Worm (Caenorhabditis elegans) whole organism, early embryonic: ENCODE measurements around the gene K04F1.9.
A peak's percentile ranks its signal among the peaks of the same experiment; 100 is the strongest.

Experiments used
- B0310.2 ChIP-seq: sonication (generic microtip); optimal IDR thresholded peaks from 2 replicates; lab custom pipeline; 2016; ENCODE audit warnings: mild to moderate bottlenecking, missing genetic modification characterization, missing compliant biosample characterization
- F13C5.2 ChIP-seq: sonication (generic microtip); optimal IDR thresholded peaks from 2 replicates; lab custom pipeline; 2017; ENCODE audit warnings: mild to moderate bottlenecking, missing genetic modification characterization, inconsistent platforms, missing compliant biosample characterization
- aly-1 ChIP-seq: sonication (generic microtip); optimal IDR thresholded peaks from 2 replicates; lab custom pipeline; 2016; ENCODE audit warnings: missing genetic modification characterization, missing compliant biosample characterization
- ama-1 ChIP-seq: fragments of 150-350 bp; optimal IDR thresholded peaks from 2 replicates; lab custom pipeline; 2014
- ceh-13 ChIP-seq: fragments of 200-800 bp; sonication (Bioruptor generic); optimal IDR thresholded peaks from 2 replicates; lab custom pipeline; 2018; ENCODE audit warnings: mild to moderate bottlenecking, missing genetic modification characterization, missing compliant biosample characterization
- ceh-36 ChIP-seq: sonication (generic microtip); optimal IDR thresholded peaks from 2 replicates; lab custom pipeline; 2016; ENCODE audit warnings: missing genetic modification characterization, inconsistent platforms, missing compliant biosample characterization
- ets-7 ChIP-seq: sonication (generic microtip); optimal IDR thresholded peaks from 2 replicates; lab custom pipeline; 2016; ENCODE audit warnings: missing genotype, missing genetic modification characterization, missing compliant biosample characterization
- flt-1 ChIP-seq: fragments of 200-800 bp; sonication (Bioruptor generic); IDR thresholded peaks from 2 replicates; pipeline ENCODE4 v1.3.6; 2022; ENCODE audit warnings: missing genetic modification characterization, missing compliant biosample characterization
- hmbx-1 ChIP-seq: sonication (generic microtip); optimal IDR thresholded peaks from 2 replicates; lab custom pipeline; 2016; ENCODE audit warnings: mild to moderate bottlenecking, missing genetic modification characterization, missing compliant biosample characterization
- hmg-4 ChIP-seq: fragments of 200-800 bp; sonication (Bioruptor generic); optimal IDR thresholded peaks from 2 replicates; lab custom pipeline; 2018; ENCODE audit warnings: mild to moderate bottlenecking, missing genetic modification characterization, missing compliant biosample characterization
- hnd-1 ChIP-seq: sonication (generic microtip); optimal IDR thresholded peaks from 2 replicates; lab custom pipeline; 2016; ENCODE audit warnings: missing genetic modification characterization, missing compliant biosample characterization
- pes-1 ChIP-seq: fragments of 200-800 bp; sonication (Bioruptor generic); IDR thresholded peaks from 2 replicates; pipeline ENCODE4 v1.3.6; 2022; ENCODE audit warnings: missing genetic modification reagents, missing genetic modification characterization, missing compliant biosample characterization
- scrt-1 ChIP-seq: fragments of 200-800 bp; sonication (Bioruptor generic); IDR thresholded peaks from 2 replicates; pipeline ENCODE4 v1.3.6; 2022; ENCODE audit warnings: missing genetic modification characterization, missing compliant biosample characterization
- sea-1 ChIP-seq: fragments of 200-800 bp; sonication (Bioruptor generic); conservative IDR thresholded peaks from 2 replicates; pipeline ENCODE4 v1.3.6; 2022; ENCODE audit warnings: missing genetic modification characterization, missing compliant biosample characterization
- tbx-11 ChIP-seq: fragments of 200-800 bp; sonication (Bioruptor generic); IDR thresholded peaks from 2 replicates; pipeline ENCODE4 v1.3.6; 2022; ENCODE audit warnings: missing genetic modification characterization, missing compliant biosample characterization
- tbx-37 ChIP-seq: fragments of 200-800 bp; sonication (Bioruptor generic); conservative IDR thresholded peaks from 2 replicates; pipeline ENCODE4 v1.3.6; 2022; ENCODE audit warnings: missing genetic modification reagents, missing genetic modification characterization, missing compliant biosample characterization
- tra-4 ChIP-seq: sonication (generic microtip); optimal IDR thresholded peaks from 2 replicates; lab custom pipeline; 2017; ENCODE audit warnings: missing genetic modification characterization, missing compliant biosample characterization

K04F1.9 gene

DNA sequence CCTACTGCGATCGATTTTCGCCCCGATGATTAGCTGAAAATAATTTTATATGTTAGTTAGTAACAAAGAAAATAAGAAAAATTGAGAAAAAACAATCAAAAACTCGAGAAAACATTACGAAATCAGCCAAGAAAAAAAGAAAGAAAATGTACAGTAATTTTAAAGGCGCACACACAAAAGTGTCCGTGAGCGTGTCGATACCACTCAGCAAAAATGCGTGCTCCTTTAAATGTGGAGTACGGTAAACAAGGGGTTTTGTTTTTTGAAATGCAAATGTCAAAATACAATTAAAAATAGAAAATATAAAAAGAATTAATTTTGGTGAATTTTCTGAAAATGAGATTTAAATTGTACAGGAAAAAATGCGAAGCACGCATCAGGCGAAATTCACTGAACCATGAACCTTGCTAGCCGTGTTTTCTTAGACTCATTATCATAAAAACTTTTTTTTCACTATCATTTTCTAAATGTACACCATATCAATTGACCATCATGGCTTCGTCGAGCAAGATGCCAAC lies 36.6 kb downstream of the K04F1.9 start, which contains the start of gene srw-90:
srw-90 (plus strand) TSS at position 468 of the 518 bp plus-strand sequence.
- TF ChIP-seq tra-4, result no peak
- TF ChIP-seq hnd-1 (tag; lab: Kevin White, UChicago), result no peak
- no peak for TF ChIP-seq ama-1
- TF ChIP-seq ceh-36 (tag; lab: Kevin White, UChicago), result no peak
- no peak for TF ChIP-seq sea-1 (GFP tag; lab: Robert Waterston, UW)
- no peak for TF ChIP-seq flt-1 (GFP tag; lab: Robert Waterston, UW)
- no peak for TF ChIP-seq aly-1 (tag; lab: Kevin White, UChicago)
- no peak for TF ChIP-seq pes-1 (GFP tag; lab: Robert Waterston, UW)
- TF ChIP-seq tbx-11, result no peak
- no peak for TF ChIP-seq ceh-13
- no peak for TF ChIP-seq F13C5.2
- TF ChIP-seq tbx-37, result no peak
- no peak for TF ChIP-seq scrt-1
- no peak for TF ChIP-seq ets-7
- no peak for TF ChIP-seq B0310.2 (tag; lab: Kevin White, UChicago)

DNA sequence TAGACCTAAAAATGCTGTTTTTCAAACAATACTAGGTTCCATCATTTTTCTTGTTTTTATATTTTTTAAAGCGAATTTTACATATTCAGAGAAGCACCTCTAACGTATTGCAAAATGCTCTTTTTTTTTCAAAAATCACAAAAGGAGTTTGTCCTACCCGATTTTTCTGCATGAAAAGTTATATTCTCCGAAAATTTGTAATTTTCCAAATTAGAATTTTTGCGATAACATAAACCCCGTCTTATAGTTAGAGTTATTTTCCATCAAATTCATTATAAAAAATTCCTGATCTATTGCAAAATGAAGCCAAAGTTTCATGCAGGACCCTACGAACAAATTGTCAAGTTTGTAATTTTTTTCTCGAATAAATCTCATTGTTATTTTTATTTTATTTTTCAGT lies 43.4 kb downstream of the K04F1.9 start, which contains the start of gene srw-99:
srw-99 (plus strand) TSS at position 301 of the 400 bp plus-strand sequence.
- TF ChIP-seq pes-1 (GFP tag; lab: Robert Waterston, UW) (no peak), hmg-4 (GFP tag; lab: Kevin White, UChicago) (no peak), F13C5.2 (no peak), ceh-13 (no peak), flt-1 (GFP tag; lab: Robert Waterston, UW) (no peak), hnd-1 (tag; lab: Kevin White, UChicago) (no peak), hmbx-1 (tag; lab: Kevin White, UChicago) (no peak), tra-4 (no peak), tbx-37 (no peak)

DNA sequence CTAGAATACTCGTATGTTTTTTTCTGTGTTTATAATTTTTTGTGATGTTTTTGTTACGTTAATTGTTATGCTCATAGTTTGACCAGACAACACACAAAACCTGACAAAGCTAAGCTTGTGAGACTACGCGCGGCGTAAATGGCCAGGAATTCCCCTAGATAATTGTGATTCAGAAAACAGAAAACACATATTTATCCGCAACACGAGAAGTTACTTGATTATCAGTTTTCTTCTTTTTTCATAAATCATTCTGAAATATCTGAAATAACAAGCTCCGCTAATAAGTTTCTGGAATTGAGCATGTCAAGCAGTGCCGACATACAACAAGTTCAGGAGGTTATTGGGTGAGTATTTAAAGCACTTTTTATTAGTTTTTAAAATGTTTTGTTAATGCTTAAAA lies 45.9 kb downstream of the K04F1.9 start, which contains the start of gene srw-100:
srw-100 (plus strand) TSS at position 301 of the 400 bp plus-strand sequence.
- no peak for TF ChIP-seq flt-1 (GFP tag; lab: Robert Waterston, UW)
- no peak for TF ChIP-seq pes-1 (GFP tag; lab: Robert Waterston, UW)
- TF ChIP-seq sea-1 (GFP tag; lab: Robert Waterston, UW), result no peak
- no peak for TF ChIP-seq hnd-1 (tag; lab: Kevin White, UChicago)
- no peak for TF ChIP-seq ama-1
- TF ChIP-seq tra-4, result no peak
- no peak for TF ChIP-seq hmg-4 (GFP tag; lab: Kevin White, UChicago)
- TF ChIP-seq F13C5.2, result no peak
- TF ChIP-seq ceh-36 (tag; lab: Kevin White, UChicago), result no peak
- no peak for TF ChIP-seq tbx-37
- TF ChIP-seq hmbx-1 (tag; lab: Kevin White, UChicago), result no peak
- no peak for TF ChIP-seq B0310.2 (tag; lab: Kevin White, UChicago)
- no peak for TF ChIP-seq tbx-11
- TF ChIP-seq ets-7, result no peak
- TF ChIP-seq ceh-13, result no peak
- no peak for TF ChIP-seq scrt-1
- TF ChIP-seq aly-1 (tag; lab: Kevin White, UChicago), result no peak

DNA sequence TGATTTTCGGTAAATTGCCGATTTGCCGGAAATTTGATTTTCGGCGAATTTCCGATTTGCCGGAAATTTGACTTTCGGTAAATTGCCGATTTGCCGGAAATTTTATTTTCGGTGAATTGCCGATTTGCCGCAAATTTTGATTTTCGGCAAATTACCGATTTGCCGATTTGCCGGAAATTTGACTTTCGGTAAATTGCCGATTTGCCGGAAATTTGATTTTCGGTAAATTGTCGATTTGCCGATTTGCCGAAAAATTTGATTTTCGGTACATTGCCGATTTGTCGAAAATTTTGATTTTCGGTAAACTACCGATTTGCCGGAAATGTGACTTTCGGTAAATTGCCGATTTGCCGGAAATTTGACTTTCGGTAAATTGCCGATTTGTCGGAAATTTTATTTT lies 48.7 kb downstream of the K04F1.9 start:
- peak; percentile 68 for TF ChIP-seq scrt-1
- TF ChIP-seq tbx-11, result peak; percentile 71; the same call in 1 of the 2 replicates
- TF ChIP-seq sea-1 (GFP tag; lab: Robert Waterston, UW), result peak; percentile 88
